Fruit fly (Drosophila melanogaster) whole organism, wandering third instar larva: Measurements from ENCODE around the gene CG15803.

Source experiments
- CG9705 ChIP-seq: fragments of 200-800 bp; sonication (Bioruptor generic); optimal IDR thresholded peaks from 2 replicates; lab custom pipeline; 2018; ENCODE audit warnings: missing biosample characterization, mild to moderate bottlenecking, missing genetic modification characterization
- CrebA ChIP-seq: fragments of 200-800 bp; sonication (Bioruptor generic); optimal IDR thresholded peaks from 2 replicates; lab custom pipeline; 2016; ENCODE audit warnings: missing biosample characterization, mild to moderate bottlenecking, missing genetic modification characterization, borderline replicate concordance
- Dfd ChIP-seq: fragments of >200 bp; optimal IDR thresholded peaks from 2 replicates; lab custom pipeline; 2017; ENCODE audit warnings: missing biosample characterization, missing genetic modification characterization
- Dif ChIP-seq: fragments of 200-275, 200-300 bp; sonication (Bioruptor generic); optimal IDR thresholded peaks from 2 replicates; lab custom pipeline; 2018; ENCODE audit warnings: missing biosample characterization, missing genetic modification characterization; ENCODE audit not compliant: partially characterized antibody
- Myc ChIP-seq: fragments of >200 bp; optimal IDR thresholded peaks from 2 replicates; lab custom pipeline; 2017
- N ChIP-seq: fragments of >200 bp; optimal IDR thresholded peaks from 2 replicates; lab custom pipeline; 2018; ENCODE audit warnings: missing biosample characterization, missing external identifiers, missing genetic modification characterization
- Vsx2 ChIP-seq: fragments of 200-300, 225-300 bp; sonication (Bioruptor generic); optimal IDR thresholded peaks from 2 replicates; lab custom pipeline; 2018; ENCODE audit warnings: missing biosample characterization, missing genetic modification characterization; ENCODE audit not compliant: partially characterized antibody
- brk ChIP-seq: fragments of 200-800 bp; sonication (Bioruptor generic); optimal IDR thresholded peaks from 2 replicates; lab custom pipeline; 2016; ENCODE audit warnings: missing biosample characterization, mild to moderate bottlenecking, missing genetic modification characterization
- h ChIP-seq: fragments of 200-800 bp; sonication (Bioruptor generic); optimal IDR thresholded peaks from 3 replicates; lab custom pipeline; 2016; ENCODE audit warnings: missing biosample characterization, mild to moderate bottlenecking, missing genetic modification characterization
- jim ChIP-seq: fragments of 175-275, 200-325 bp; sonication (Bioruptor generic); optimal IDR thresholded peaks from 2 replicates; lab custom pipeline; 2016; ENCODE audit warnings: missing biosample characterization, mild to moderate bottlenecking, missing genetic modification characterization
- pan ChIP-seq: fragments of >200 bp; optimal IDR thresholded peaks from 2 replicates; lab custom pipeline; 2017
- psq ChIP-seq: fragments of 200-800 bp; sonication (Bioruptor generic); optimal IDR thresholded peaks from 3 replicates; lab custom pipeline; 2017; ENCODE audit warnings: missing biosample characterization, mild to moderate bottlenecking, missing genetic modification characterization, moderate library complexity
- usp ChIP-seq: fragments of >200 bp; optimal IDR thresholded peaks from 2 replicates; lab custom pipeline; 2017; ENCODE audit warnings: missing biosample characterization, missing genetic modification characterization

DNA sequence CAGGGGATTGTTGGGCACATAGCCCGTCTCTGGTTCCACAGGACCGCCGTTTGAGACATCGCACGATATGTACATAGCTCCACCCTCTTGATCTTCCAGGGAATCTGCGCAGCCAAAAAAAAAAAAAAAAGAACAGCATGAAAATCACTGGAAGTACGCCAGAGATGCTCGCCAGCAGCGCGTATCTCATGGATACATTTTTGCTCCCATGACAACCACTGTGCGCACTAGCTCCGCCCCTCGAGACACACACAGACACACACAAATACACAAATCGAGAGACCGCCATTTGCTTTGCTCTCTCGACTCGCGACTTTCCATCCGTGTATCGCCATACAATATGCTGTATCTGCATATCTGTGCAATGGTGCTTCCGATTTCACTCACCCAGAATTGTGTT, 10.8 kb upstream of the CG15803 start:
- TF ChIP-seq N (GFP tag; lab: Kevin White, UChicago), result no peak
- TF ChIP-seq CrebA (GFP tag; lab: Kevin White, UChicago), result no peak
- TF ChIP-seq psq (GFP tag; lab: Kevin White, UChicago), result no peak
- no peak for TF ChIP-seq h (GFP tag; lab: Kevin White, UChicago)
- TF ChIP-seq Dif (GFP tag; lab: Kevin White, UChicago), result no peak
- TF ChIP-seq Myc (lab: Kevin White, UChicago), result no peak
- no peak for TF ChIP-seq pan
- TF ChIP-seq usp, result no peak
- TF ChIP-seq Vsx2 (GFP tag; lab: Kevin White, UChicago), result no peak
- no peak for TF ChIP-seq CG9705 (GFP tag; lab: Kevin White, UChicago)
- TF ChIP-seq Dfd, result no peak
- no peak for TF ChIP-seq jim (GFP tag; lab: Kevin White, UChicago)
- no peak for TF ChIP-seq brk (GFP tag; lab: Kevin White, UChicago)
